Worm (Caenorhabditis elegans) whole organism, young adult: ENCODE data around the gene fbxa-152.
"Not testable (repeated sequence)": the region's sequence is repeated elsewhere in the genome, so short reads cannot be mapped to it uniquely, and the experiment has no call there.

Experiments used
- F22D6.2 ChIP-seq: sonication (generic microtip); optimal IDR thresholded peaks from 2 replicates; lab custom pipeline; 2016; ENCODE audit warnings: mild to moderate bottlenecking, missing genetic modification characterization, missing compliant biosample characterization
- F55B11.4 ChIP-seq: sonication (generic microtip); optimal IDR thresholded peaks from 2 replicates; lab custom pipeline; 2016; ENCODE audit warnings: missing compliant biosample characterization, missing genetic modification characterization, borderline replicate concordance; ENCODE audit not compliant: insufficient read depth
- F57C9.4 ChIP-seq: sonication (generic microtip); optimal IDR thresholded peaks from 2 replicates; lab custom pipeline; 2017; ENCODE audit warnings: mild to moderate bottlenecking, missing genetic modification characterization, missing compliant biosample characterization
- Y53F4B.3 ChIP-seq: fragments of 200-800 bp; sonication (Bioruptor generic); IDR thresholded peaks from 2 replicates; pipeline ENCODE4 v1.3.6; 2022; ENCODE audit warnings: missing genetic modification reagents, missing genetic modification characterization, missing compliant biosample characterization
- Y53G8AR.9 ChIP-seq: fragments of 200-800 bp; sonication (Bioruptor generic); conservative IDR thresholded peaks from 2 replicates; pipeline ENCODE4 v1.3.6; 2022; ENCODE audit warnings: missing genetic modification reagents, missing genetic modification characterization, missing compliant biosample characterization
- Y67H2A.10 ChIP-seq: fragments of 200-800 bp; sonication (Bioruptor generic); conservative IDR thresholded peaks from 2 replicates; pipeline ENCODE4 v1.3.6; 2022; ENCODE audit warnings: missing genetic modification reagents, missing genetic modification characterization, missing compliant biosample characterization
- Y79H2A.3 ChIP-seq: fragments of 200-800 bp; sonication (Bioruptor generic); conservative IDR thresholded peaks from 2 replicates; pipeline ENCODE4 v1.3.6; 2022; ENCODE audit warnings: missing genetic modification reagents, missing genetic modification characterization, missing compliant biosample characterization
- aptf-3 ChIP-seq: fragments of 200-800 bp; sonication (Bioruptor generic); IDR thresholded peaks from 2 replicates; pipeline ENCODE4 v1.3.6; 2022; ENCODE audit warnings: missing genetic modification characterization, missing compliant biosample characterization
- attf-5 ChIP-seq: fragments of 200-800 bp; sonication (Bioruptor generic); optimal IDR thresholded peaks from 2 replicates; lab custom pipeline; 2018; ENCODE audit warnings: mild to moderate bottlenecking, missing genetic modification characterization, missing compliant biosample characterization
- bed-2 ChIP-seq: fragments of 200-800 bp; sonication (Bioruptor generic); IDR thresholded peaks from 2 replicates; pipeline ENCODE4 v1.3.6; 2022; ENCODE audit warnings: missing genetic modification reagents, missing genetic modification characterization, missing compliant biosample characterization
- cebp-1 ChIP-seq, 2 experiments: fragments of 200-800 bp in 1 of 2; sonication (Bioruptor generic) in 1 of 2; sonication (generic microtip) in 1 of 2; IDR thresholded peaks in 1 of 2; optimal IDR thresholded peaks in 1 of 2; 2 replicates each; pipeline versions ENCODE4 v1.3.6 to Lab custom; 2017 to 2022; ENCODE audit warnings: missing compliant biosample characterization in 2 of 2, missing genetic modification characterization in 2 of 2, mild to moderate bottlenecking in 1 of 2, missing genetic modification reagents in 1 of 2, moderate library complexity in 1 of 2
- ceh-27 ChIP-seq: fragments of 200-800 bp; sonication (Bioruptor generic); optimal IDR thresholded peaks from 2 replicates; lab custom pipeline; 2018; ENCODE audit warnings: mild to moderate bottlenecking, missing genetic modification characterization, moderate library complexity, missing compliant biosample characterization
- ceh-40 ChIP-seq: fragments of 200-800 bp; sonication (Bioruptor generic); IDR thresholded peaks from 2 replicates; pipeline ENCODE4 v1.3.6; 2022; ENCODE audit warnings: missing genetic modification characterization, missing compliant biosample characterization
- ceh-58 ChIP-seq: fragments of 200-800 bp; sonication (Bioruptor generic); IDR thresholded peaks from 2 replicates; pipeline ENCODE4 v1.3.6; 2022; ENCODE audit warnings: missing genetic modification characterization, missing compliant biosample characterization
- ceh-91 ChIP-seq: fragments of 200-800 bp; sonication (Bioruptor generic); IDR thresholded peaks from 2 replicates; pipeline ENCODE4 v1.3.6; 2022; ENCODE audit warnings: missing genetic modification reagents, missing genetic modification characterization, missing compliant biosample characterization
- dox-1 ChIP-seq: fragments of 200-800 bp; sonication (Bioruptor generic); IDR thresholded peaks from 2 replicates; pipeline ENCODE4 v1.3.6; 2022; ENCODE audit warnings: missing genetic modification reagents, missing genetic modification characterization, missing compliant biosample characterization
- egl-18 ChIP-seq: fragments of 200-800 bp; sonication (Bioruptor generic); IDR thresholded peaks from 2 replicates; pipeline ENCODE4 v1.3.6; 2022; ENCODE audit warnings: missing genetic modification reagents, missing genetic modification characterization, missing compliant biosample characterization
- hlh-26 ChIP-seq: fragments of 200-800 bp; sonication (Bioruptor generic); conservative IDR thresholded peaks from 2 replicates; pipeline ENCODE4 v1.3.6; 2022; ENCODE audit warnings: missing genetic modification reagents, missing genetic modification characterization, missing compliant biosample characterization
- hmg-20 ChIP-seq: fragments of 200-800 bp; sonication (Bioruptor generic); IDR thresholded peaks from 2 replicates; pipeline ENCODE4 v1.3.6; 2022; ENCODE audit warnings: missing genetic modification reagents, missing genetic modification characterization, missing compliant biosample characterization
- hrde-1 ChIP-seq: sonication (generic microtip); optimal IDR thresholded peaks from 2 replicates; lab custom pipeline; 2016; ENCODE audit warnings: missing genetic modification characterization, mild to moderate bottlenecking, missing compliant biosample characterization, moderate library complexity, missing genotype, missing genetic modification reagents, borderline replicate concordance
- let-607 ChIP-seq, 2 experiments: fragments of 200-800 bp in 1 of 2; sonication (Bioruptor generic) in 1 of 2; sonication (generic microtip) in 1 of 2; optimal IDR thresholded peaks; 2 replicates each; lab custom pipeline; 2016 to 2018; ENCODE audit warnings: mild to moderate bottlenecking in 2 of 2, missing compliant biosample characterization in 2 of 2, missing genetic modification characterization in 2 of 2, moderate library complexity in 2 of 2, missing genotype in 1 of 2
- lir-1 ChIP-seq: fragments of 200-800 bp; sonication (Bioruptor generic); conservative IDR thresholded peaks from 2 replicates; pipeline ENCODE4 v1.3.6; 2022; ENCODE audit warnings: missing genetic modification reagents, missing genetic modification characterization, missing compliant biosample characterization
- madf-6 ChIP-seq: fragments of 200-800 bp; sonication (Bioruptor generic); IDR thresholded peaks from 2 replicates; pipeline ENCODE4 v1.3.6; 2022; ENCODE audit warnings: missing genetic modification reagents, missing genetic modification characterization, missing compliant biosample characterization
- nfya-1 ChIP-seq: sonication (generic microtip); optimal IDR thresholded peaks from 2 replicates; lab custom pipeline; 2017; ENCODE audit warnings: antibody characterized with exemption, missing compliant biosample characterization, missing genetic modification characterization, borderline replicate concordance; ENCODE audit not compliant: insufficient read depth
- sdz-38 ChIP-seq: sonication (generic microtip); optimal IDR thresholded peaks from 2 replicates; lab custom pipeline; 2016; ENCODE audit warnings: missing genotype, missing genetic modification characterization, missing compliant biosample characterization
- snpc-1.3 ChIP-seq: sonication (generic microtip); optimal IDR thresholded peaks from 2 replicates; lab custom pipeline; 2017; ENCODE audit warnings: missing genetic modification characterization, mild to moderate bottlenecking, missing compliant biosample characterization, antibody characterized with exemption, moderate library complexity, missing genotype, missing genetic modification reagents; ENCODE audit not compliant: insufficient read depth
- snpc-3.4 ChIP-seq: sonication (generic microtip); optimal IDR thresholded peaks from 2 replicates; lab custom pipeline; 2017; ENCODE audit warnings: missing genetic modification characterization, mild to moderate bottlenecking, missing compliant biosample characterization, antibody characterized with exemption, moderate library complexity, missing genotype, missing genetic modification reagents
- xnd-1 ChIP-seq: sonication (generic microtip); optimal IDR thresholded peaks from 2 replicates; lab custom pipeline; 2016; ENCODE audit warnings: missing genotype, missing genetic modification reagents, missing genetic modification characterization, missing compliant biosample characterization

Gene fbxa-152

ce11 chrV:15602253-15602652, at the start of gene fbxa-152:
TSS of gene fbxa-152 (minus strand) at chrV:15602353.
- TF ChIP-seq cebp-1 (GFP tag; IDR thresholded peaks at IDR 0.05; lab: Robert Waterston, UW) = no peak
- no peak for TF ChIP-seq cebp-1 (tag; optimal IDR thresholded peaks at IDR 0.05; lab: Kevin White, UChicago)
- TF ChIP-seq dox-1 (GFP tag; lab: Robert Waterston, UW) = no peak
- TF ChIP-seq snpc-1.3 (tag; lab: Kevin White, UChicago) = no peak
- no peak for TF ChIP-seq hrde-1 (tag; lab: Kevin White, UChicago)
- no peak for TF ChIP-seq F55B11.4 (tag; lab: Kevin White, UChicago)
- no peak for TF ChIP-seq nfya-1 (tag; lab: Kevin White, UChicago)

- TF ChIP-seq madf-6 (GFP tag; lab: Robert Waterston, UW) (no peak), nfya-1 (tag; lab: Kevin White, UChicago) (no peak), sdz-38 (tag; lab: Kevin White, UChicago) (no peak), aptf-3 (GFP tag; lab: Robert Waterston, UW) (no peak), Y67H2A.10 (GFP tag; lab: Robert Waterston, UW) (no peak), hlh-26 (GFP tag; lab: Robert Waterston, UW) (no peak), F22D6.2 (no peak)
Observed at ce11 chrV:15650167-15650566, 48.0 kb upstream of the fbxa-152 start, which contains the start of gene sru-42. TSS of gene sru-42 (plus strand) at chrV:15650467.

ce11 chrV:15647536-15648085, 45.5 kb upstream of the fbxa-152 start, which contains the start of the genes C55A1.7 and C55A1.6:
TSS of gene C55A1.7 (minus strand) at chrV:15647636.
TSS of gene C55A1.6 (plus strand) at chrV:15648035.
- TF ChIP-seq xnd-1 (tag; lab: Kevin White, UChicago); sdz-38 (tag; lab: Kevin White, UChicago); madf-6 (GFP tag; lab: Robert Waterston, UW): not testable (repeated sequence)
- TF ChIP-seq, all 124 proteins: peak for 0; not testable (repeated sequence) for 124

ce11 chrV:15644575-15644974, 42.4 kb upstream of the fbxa-152 start, which contains the start of gene str-23:
TSS of gene str-23 (plus strand) at chrV:15644875.
- no peak for TF ChIP-seq attf-5 (GFP tag; lab: Kevin White, UChicago)
- no peak for TF ChIP-seq Y79H2A.3
- TF ChIP-seq Y53G8AR.9 (GFP tag; lab: Robert Waterston, UW) = no peak
- no peak for TF ChIP-seq F57C9.4 (tag; lab: Kevin White, UChicago)
- TF ChIP-seq snpc-1.3 (tag; lab: Kevin White, UChicago) = no peak
- no peak for TF ChIP-seq ceh-40
- no peak for TF ChIP-seq egl-18 (GFP tag; lab: Robert Waterston, UW)
- TF ChIP-seq hmg-20 (GFP tag; lab: Robert Waterston, UW) = no peak
- no peak for TF ChIP-seq hrde-1 (tag; lab: Kevin White, UChicago)
- no peak for TF ChIP-seq xnd-1 (tag; lab: Kevin White, UChicago)
- no peak for TF ChIP-seq bed-2 (GFP tag; lab: Robert Waterston, UW)
- no peak for TF ChIP-seq ceh-91 (GFP tag; lab: Robert Waterston, UW)
- no peak for TF ChIP-seq Y53F4B.3 (GFP tag; lab: Robert Waterston, UW)
- no peak for TF ChIP-seq lir-1 (GFP tag; lab: Robert Waterston, UW)
- no peak for TF ChIP-seq let-607 (tag; optimal IDR thresholded peaks at IDR 0.05; lab: Kevin White, UChicago)
- TF ChIP-seq dox-1 (GFP tag; lab: Robert Waterston, UW) = no peak
- TF ChIP-seq madf-6 (GFP tag; lab: Robert Waterston, UW) = no peak
- no peak for TF ChIP-seq ceh-58 (GFP tag; lab: Robert Waterston, UW)
- no peak for TF ChIP-seq snpc-3.4 (tag; lab: Kevin White, UChicago)
- no peak for TF ChIP-seq ceh-27 (GFP tag; lab: Kevin White, UChicago)
